Worm (Caenorhabditis elegans) whole organism, midembryonic: ENCODE measurements around the gene H03G16.7.

Source experiments
- T22C8.4 ChIP-seq: fragments of 200-800 bp; sonication (Bioruptor generic); IDR thresholded peaks from 2 replicates; pipeline ENCODE4 v1.3.6; 2022; ENCODE audit warnings: missing genetic modification characterization, missing compliant biosample characterization
- cog-1 ChIP-seq: sonication (generic microtip); optimal IDR thresholded peaks from 2 replicates; lab custom pipeline; 2016; ENCODE audit warnings: missing genetic modification characterization, missing compliant biosample characterization
- flt-1 ChIP-seq: fragments of 200-800 bp; sonication (Bioruptor generic); IDR thresholded peaks from 2 replicates; pipeline ENCODE4 v1.3.6; 2022; ENCODE audit warnings: missing genetic modification characterization, missing compliant biosample characterization
- klf-2 ChIP-seq: fragments of 200-800 bp; sonication (Bioruptor generic); conservative IDR thresholded peaks from 2 replicates; pipeline ENCODE4 v1.3.6; 2022; ENCODE audit warnings: missing genetic modification reagents, missing genetic modification characterization, missing compliant biosample characterization
- med-1 ChIP-seq: sonication (generic microtip); optimal IDR thresholded peaks from 2 replicates; lab custom pipeline; 2017; ENCODE audit warnings: missing genetic modification characterization, mild to moderate bottlenecking, missing compliant biosample characterization, antibody characterized with exemption, missing genetic modification reagents; ENCODE audit not compliant: insufficient read depth
- ref-1 ChIP-seq: fragments of 200-800 bp; sonication (Bioruptor generic); conservative IDR thresholded peaks from 2 replicates; pipeline ENCODE4 v1.3.6; 2022; ENCODE audit warnings: missing genetic modification reagents, missing genetic modification characterization, missing compliant biosample characterization
- tab-1 ChIP-seq: fragments of 200-800 bp; sonication (Bioruptor generic); IDR thresholded peaks from 2 replicates; pipeline ENCODE4 v1.3.6; 2022; ENCODE audit warnings: missing genetic modification characterization, missing compliant biosample characterization
- ztf-23 ChIP-seq: fragments of 200-800 bp; sonication (Bioruptor generic); IDR thresholded peaks from 2 replicates; pipeline ENCODE4 v1.3.6; 2022; ENCODE audit warnings: missing genetic modification reagents, missing genetic modification characterization, missing compliant biosample characterization
- ztf-29 ChIP-seq: fragments of 200-800 bp; sonication (Bioruptor generic); IDR thresholded peaks from 2 replicates; pipeline ENCODE4 v1.3.6; 2022; ENCODE audit warnings: missing genetic modification reagents, missing genetic modification characterization, missing compliant biosample characterization

The H03G16.7 gene

ce11 chrX:15047541-15047940 lies 8.3 kb downstream of the H03G16.7 start:
- TF ChIP-seq ztf-29 (GFP tag; lab: Robert Waterston, UW) = no peak
- TF ChIP-seq med-1 = no peak
- TF ChIP-seq cog-1 (tag; lab: Kevin White, UChicago) = no peak
- no peak for TF ChIP-seq ref-1 (GFP tag; lab: Robert Waterston, UW)
- no peak for TF ChIP-seq flt-1 (GFP tag; lab: Robert Waterston, UW)
- no peak for TF ChIP-seq tab-1 (GFP tag; lab: Robert Waterston, UW)
- no peak for TF ChIP-seq klf-2 (GFP tag; lab: Robert Waterston, UW)
- TF ChIP-seq ztf-23 (GFP tag; lab: Robert Waterston, UW) = no peak
- TF ChIP-seq T22C8.4 (GFP tag; lab: Robert Waterston, UW) = no peak

- no peak for TF ChIP-seq flt-1 (GFP tag; lab: Robert Waterston, UW)
- TF ChIP-seq ztf-23 (GFP tag; lab: Robert Waterston, UW) = no peak
- TF ChIP-seq cog-1 (tag; lab: Kevin White, UChicago) = no peak
- TF ChIP-seq klf-2 (GFP tag; lab: Robert Waterston, UW) = no peak
- TF ChIP-seq med-1 = no peak
- no peak for TF ChIP-seq tab-1 (GFP tag; lab: Robert Waterston, UW)
- TF ChIP-seq ref-1 (GFP tag; lab: Robert Waterston, UW) = no peak
- no peak for TF ChIP-seq ztf-29 (GFP tag; lab: Robert Waterston, UW)
- no peak for TF ChIP-seq T22C8.4 (GFP tag; lab: Robert Waterston, UW)
Measured at ce11 chrX:15045401-15045800, 10.4 kb downstream of the H03G16.7 start.

ce11 chrX:15042549-15042948 lies 13.3 kb downstream of the H03G16.7 start:
- TF ChIP-seq tab-1 (GFP tag; lab: Robert Waterston, UW) (no peak), med-1 (no peak), flt-1 (GFP tag; lab: Robert Waterston, UW) (no peak), T22C8.4 (GFP tag; lab: Robert Waterston, UW) (no peak), ztf-29 (GFP tag; lab: Robert Waterston, UW) (no peak)

ce11 chrX:15041340-15041739 lies 14.5 kb downstream of the H03G16.7 start:
- TF ChIP-seq flt-1 (GFP tag; lab: Robert Waterston, UW) = no peak

ce11 chrX:15040552-15041080 lies 15.2 kb downstream of the H03G16.7 start, which contains the start of gene C18B12.4:
Gene C18B12.4 (minus strand): TSS chrX:15040602.
- TF ChIP-seq cog-1 (tag; lab: Kevin White, UChicago) = peak; percentile 90
- TF ChIP-seq tab-1 (GFP tag; lab: Robert Waterston, UW) = peak; percentile 50; the same call in 1 of the 2 replicates
- no peak for TF ChIP-seq med-1
- TF ChIP-seq ztf-29 (GFP tag; lab: Robert Waterston, UW) = 0 out of 2 replicates have a peak, but pooled peaks have one; percentile 50
- TF ChIP-seq klf-2 (GFP tag; lab: Robert Waterston, UW) = no peak
- peak; percentile 80 for TF ChIP-seq flt-1 (GFP tag; lab: Robert Waterston, UW)
- TF ChIP-seq T22C8.4 (GFP tag; lab: Robert Waterston, UW) = no peak
- no peak for TF ChIP-seq ref-1 (GFP tag; lab: Robert Waterston, UW)
- no peak; the same call in 1 of the 2 replicates for TF ChIP-seq ztf-23 (GFP tag; lab: Robert Waterston, UW)

- no peak for TF ChIP-seq tab-1 (GFP tag; lab: Robert Waterston, UW)
- no peak for TF ChIP-seq ref-1 (GFP tag; lab: Robert Waterston, UW)
- TF ChIP-seq T22C8.4 (GFP tag; lab: Robert Waterston, UW) = no peak
- no peak for TF ChIP-seq ztf-29 (GFP tag; lab: Robert Waterston, UW)
- no peak for TF ChIP-seq klf-2 (GFP tag; lab: Robert Waterston, UW)
- no peak for TF ChIP-seq med-1
- TF ChIP-seq cog-1 (tag; lab: Kevin White, UChicago) = no peak
- no peak for TF ChIP-seq flt-1 (GFP tag; lab: Robert Waterston, UW)
- no peak for TF ChIP-seq ztf-23 (GFP tag; lab: Robert Waterston, UW)
Measured at ce11 chrX:15039696-15040212, 16.1 kb downstream of the H03G16.7 start.

- TF ChIP-seq cog-1 (tag; lab: Kevin White, UChicago) = no peak
- TF ChIP-seq T22C8.4 (GFP tag; lab: Robert Waterston, UW) = no peak
- no peak for TF ChIP-seq med-1
- TF ChIP-seq ztf-29 (GFP tag; lab: Robert Waterston, UW) = no peak
- no peak for TF ChIP-seq tab-1 (GFP tag; lab: Robert Waterston, UW)
- no peak for TF ChIP-seq flt-1 (GFP tag; lab: Robert Waterston, UW)
- TF ChIP-seq ref-1 (GFP tag; lab: Robert Waterston, UW) = no peak
- TF ChIP-seq ztf-23 (GFP tag; lab: Robert Waterston, UW) = no peak
- no peak for TF ChIP-seq klf-2 (GFP tag; lab: Robert Waterston, UW)
Measured at ce11 chrX:15039029-15039695, 16.7 kb downstream of the H03G16.7 start.

ce11 chrX:15036287-15036686 lies 19.5 kb downstream of the H03G16.7 start:
- TF ChIP-seq ztf-23 (GFP tag; lab: Robert Waterston, UW) (no peak), ref-1 (GFP tag; lab: Robert Waterston, UW) (no peak), ztf-29 (GFP tag; lab: Robert Waterston, UW) (no peak), med-1 (no peak), tab-1 (GFP tag; lab: Robert Waterston, UW) (no peak), klf-2 (GFP tag; lab: Robert Waterston, UW) (no peak), cog-1 (tag; lab: Kevin White, UChicago) (no peak), T22C8.4 (GFP tag; lab: Robert Waterston, UW) (no peak), flt-1 (GFP tag; lab: Robert Waterston, UW) (no peak)

ce11 chrX:15035748-15036147 lies 20.1 kb downstream of the H03G16.7 start:
- no peak for TF ChIP-seq med-1
- TF ChIP-seq T22C8.4 (GFP tag; lab: Robert Waterston, UW) = no peak
- TF ChIP-seq ztf-29 (GFP tag; lab: Robert Waterston, UW) = no peak
- no peak for TF ChIP-seq ztf-23 (GFP tag; lab: Robert Waterston, UW)
- no peak for TF ChIP-seq flt-1 (GFP tag; lab: Robert Waterston, UW)
- no peak for TF ChIP-seq ref-1 (GFP tag; lab: Robert Waterston, UW)
- no peak for TF ChIP-seq klf-2 (GFP tag; lab: Robert Waterston, UW)
- no peak for TF ChIP-seq cog-1 (tag; lab: Kevin White, UChicago)
- TF ChIP-seq tab-1 (GFP tag; lab: Robert Waterston, UW) = no peak
